Worm (Caenorhabditis elegans) whole organism, midembryonic: Measurements from ENCODE around the gene srh-27.

Experiments used
- cog-1 ChIP-seq: sonication (generic microtip); optimal IDR thresholded peaks from 2 replicates; lab custom pipeline; 2016; ENCODE audit warnings: missing genetic modification characterization, missing compliant biosample characterization
- flt-1 ChIP-seq: fragments of 200-800 bp; sonication (Bioruptor generic); IDR thresholded peaks from 2 replicates; pipeline ENCODE4 v1.3.6; 2022; ENCODE audit warnings: missing genetic modification characterization, missing compliant biosample characterization
- tab-1 ChIP-seq: fragments of 200-800 bp; sonication (Bioruptor generic); IDR thresholded peaks from 2 replicates; pipeline ENCODE4 v1.3.6; 2022; ENCODE audit warnings: missing genetic modification characterization, missing compliant biosample characterization
- ztf-23 ChIP-seq: fragments of 200-800 bp; sonication (Bioruptor generic); IDR thresholded peaks from 2 replicates; pipeline ENCODE4 v1.3.6; 2022; ENCODE audit warnings: missing genetic modification reagents, missing genetic modification characterization, missing compliant biosample characterization
- ztf-29 ChIP-seq: fragments of 200-800 bp; sonication (Bioruptor generic); IDR thresholded peaks from 2 replicates; pipeline ENCODE4 v1.3.6; 2022; ENCODE audit warnings: missing genetic modification reagents, missing genetic modification characterization, missing compliant biosample characterization

DNA sequence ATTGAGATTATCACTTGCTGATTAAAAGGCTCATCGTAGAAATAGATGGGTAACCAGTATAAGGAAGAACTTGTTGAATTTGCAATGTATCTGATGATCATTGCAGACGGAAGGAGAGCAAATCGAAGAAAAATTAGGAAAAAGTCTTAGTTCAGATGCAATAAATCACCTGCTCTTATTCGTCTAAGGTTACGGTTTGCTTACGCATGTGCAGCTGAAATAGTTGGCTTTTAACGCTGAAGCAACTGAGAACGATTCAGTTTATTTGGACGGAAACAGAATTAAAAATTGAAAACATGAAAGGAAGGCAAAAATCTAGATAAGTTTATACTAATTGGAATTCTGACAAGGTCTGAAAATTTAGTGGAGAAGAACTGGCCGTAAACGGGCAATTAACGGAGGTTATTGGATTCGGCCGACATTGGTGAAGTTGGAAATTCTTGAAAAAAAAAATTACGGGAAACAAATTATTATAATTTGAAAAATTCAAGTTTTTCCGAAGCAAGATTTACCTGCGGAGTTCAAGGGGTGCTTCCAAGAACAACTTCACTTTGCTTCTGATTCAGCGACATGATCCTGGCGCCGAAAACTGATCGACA, 4.5 kb downstream of the srh-27 start, which contains the start of the genes sre-35 and sre-33:
- TF ChIP-seq tab-1 (GFP tag; lab: Robert Waterston, UW), result no peak
- no peak for TF ChIP-seq ztf-29 (GFP tag; lab: Robert Waterston, UW)
- TF ChIP-seq flt-1 (GFP tag; lab: Robert Waterston, UW), result no peak
- TF ChIP-seq cog-1 (tag; lab: Kevin White, UChicago), result no peak
- no peak for TF ChIP-seq ztf-23 (GFP tag; lab: Robert Waterston, UW)
